Fruit fly (Drosophila melanogaster) whole organism, embryonic: ENCODE data around the gene CG7785.

ENCODE experiments used
- Atf-2 ChIP-seq: fragments of 200-800 bp; sonication (Bioruptor generic); optimal IDR thresholded peaks from 2 replicates; lab custom pipeline; 2016; ENCODE audit warnings: missing biosample characterization, missing genetic modification characterization
- Atf3 ChIP-seq: fragments of 200-800 bp; sonication (Bioruptor generic); optimal IDR thresholded peaks from 3 replicates; lab custom pipeline; 2016; ENCODE audit warnings: missing biosample characterization, missing genetic modification characterization
- Bdp1 ChIP-seq: fragments of 200-800 bp; sonication (Bioruptor generic); optimal IDR thresholded peaks from 3 replicates; lab custom pipeline; 2016; ENCODE audit warnings: missing biosample characterization, missing genetic modification characterization
- CG10274 ChIP-seq: fragments of 200-800 bp; sonication (Bioruptor generic); optimal IDR thresholded peaks from 3 replicates; lab custom pipeline; 2017; ENCODE audit warnings: missing biosample characterization, mild to moderate bottlenecking, missing genetic modification characterization
- CG10543 ChIP-seq: fragments of 200-800 bp; sonication (Bioruptor generic); optimal IDR thresholded peaks from 3 replicates; lab custom pipeline; 2017; ENCODE audit warnings: missing biosample characterization, mild to moderate bottlenecking, missing genetic modification characterization, moderate library complexity
- CG11247 ChIP-seq: fragments of 200-800 bp; sonication (Bioruptor generic); IDR thresholded peaks from 2 replicates; pipeline ENCODE4 v1.3.6; 2022; ENCODE audit warnings: missing biosample characterization, missing genetic modification characterization
- CG11398 ChIP-seq: fragments of 200-800 bp; sonication (Bioruptor generic); optimal IDR thresholded peaks from 2 replicates; lab custom pipeline; 2016; ENCODE audit warnings: missing biosample characterization, missing genetic modification characterization
- CG12942 ChIP-seq: fragments of 200-800 bp; sonication (Bioruptor generic); optimal IDR thresholded peaks from 3 replicates; lab custom pipeline; 2016; ENCODE audit warnings: missing biosample characterization, missing genetic modification characterization
- CG13123 ChIP-seq: fragments of 200-800 bp; sonication (Bioruptor generic); optimal IDR thresholded peaks from 2 replicates; lab custom pipeline; 2016; ENCODE audit warnings: missing biosample characterization, missing genetic modification characterization
- CG14710 ChIP-seq: fragments of 200-800 bp; sonication (Bioruptor generic); optimal IDR thresholded peaks from 3 replicates; lab custom pipeline; 2019; ENCODE audit warnings: missing biosample characterization, mild to moderate bottlenecking, missing genetic modification characterization, moderate library complexity
- CG1529 ChIP-seq: fragments of 200-800 bp; sonication (Bioruptor generic); optimal IDR thresholded peaks from 3 replicates; lab custom pipeline; 2018; ENCODE audit warnings: missing biosample characterization, missing genetic modification characterization
- CG15696 ChIP-seq: fragments of 200-800 bp; sonication (Bioruptor generic); optimal IDR thresholded peaks from 2 replicates; lab custom pipeline; 2019; ENCODE audit warnings: missing biosample characterization, mild to moderate bottlenecking, missing genetic modification characterization, moderate library complexity
- CG17186 ChIP-seq: fragments of 200-800 bp; sonication (Bioruptor generic); optimal IDR thresholded peaks from 3 replicates; lab custom pipeline; 2017; ENCODE audit warnings: missing biosample characterization, missing genetic modification reagents, missing genetic modification characterization
- CG17612 ChIP-seq: fragments of 200-800 bp; sonication (Bioruptor generic); IDR thresholded peaks from 2 replicates; pipeline ENCODE4 v1.3.6; 2022; ENCODE audit warnings: missing biosample characterization, missing genetic modification characterization
- CG4707 ChIP-seq: fragments of 200-800 bp; sonication (Bioruptor generic); optimal IDR thresholded peaks from 2 replicates; lab custom pipeline; 2018; ENCODE audit warnings: missing biosample characterization, mild to moderate bottlenecking, missing genetic modification characterization, moderate library complexity
- CG6791 ChIP-seq: fragments of 200-800 bp; sonication (Bioruptor generic); IDR thresholded peaks from 3 replicates; pipeline ENCODE4 v1.3.6; 2022; ENCODE audit warnings: missing biosample characterization, missing genetic modification characterization; ENCODE audit not compliant: partially characterized antibody
- CG7271 ChIP-seq: fragments of 200-800 bp; sonication (Bioruptor generic); optimal IDR thresholded peaks from 2 replicates; lab custom pipeline; 2018; ENCODE audit warnings: missing biosample characterization, mild to moderate bottlenecking, missing genetic modification characterization, moderate library complexity
- CG7357 ChIP-seq: fragments of 200-800 bp; sonication (Bioruptor generic); IDR thresholded peaks from 3 replicates; pipeline ENCODE4 v1.3.6; 2022; ENCODE audit warnings: missing biosample characterization, missing genetic modification characterization
- CG8290 ChIP-seq, 3 experiments: fragments of 200-800 bp; sonication (Bioruptor generic); optimal IDR thresholded peaks; 2 replicates each; lab custom pipeline; 2016 to 2019; ENCODE audit warnings: missing biosample characterization in 3 of 3, missing genetic modification characterization in 3 of 3, mild to moderate bottlenecking in 2 of 3, moderate library complexity in 1 of 3
- CG9215 ChIP-seq: fragments of 200-800 bp; sonication (Bioruptor generic); IDR thresholded peaks from 2 replicates; pipeline ENCODE4 v1.3.6; 2022; ENCODE audit warnings: missing biosample characterization, missing genetic modification characterization
- Chrac-16 ChIP-seq: fragments of 200-800 bp; sonication (Bioruptor generic); optimal IDR thresholded peaks from 3 replicates; lab custom pipeline; 2016; ENCODE audit warnings: missing biosample characterization, missing genetic modification characterization
- D19B ChIP-seq: fragments of 200-800 bp; sonication (Bioruptor generic); optimal IDR thresholded peaks from 2 replicates; lab custom pipeline; 2017; ENCODE audit warnings: missing biosample characterization, mild to moderate bottlenecking, missing genetic modification characterization
- Doc3 ChIP-seq: fragments of 200-800 bp; sonication (Bioruptor generic); IDR thresholded peaks from 3 replicates; pipeline ENCODE4 v1.3.6; 2022; ENCODE audit warnings: missing biosample characterization, missing genetic modification characterization; ENCODE audit not compliant: partially characterized antibody
- H15 ChIP-seq: fragments of 200-800 bp; sonication (Bioruptor generic); IDR thresholded peaks from 3 replicates; pipeline ENCODE4 v1.3.6; 2022; ENCODE audit warnings: missing biosample characterization, missing genetic modification characterization
- Hey ChIP-seq: fragments of 200-800 bp; sonication (Bioruptor generic); optimal IDR thresholded peaks from 3 replicates; lab custom pipeline; 2018; ENCODE audit warnings: missing biosample characterization, mild to moderate bottlenecking, missing genetic modification characterization
- Hr78 ChIP-seq, 2 experiments: fragments of 200-800 bp in 1 of 2; fragments of >200 bp in 1 of 2; sonication (Bioruptor generic) in 1 of 2; optimal IDR thresholded peaks; 2 replicates each; lab custom pipeline; 2017 to 2019; ENCODE audit warnings: missing biosample characterization in 2 of 2, missing genetic modification characterization in 2 of 2, mild to moderate bottlenecking in 1 of 2, moderate library complexity in 1 of 2
- Kr ChIP-seq: fragments of 200-800 bp; sonication (Bioruptor generic); optimal IDR thresholded peaks from 2 replicates; lab custom pipeline; 2017; ENCODE audit warnings: missing biosample characterization, mild to moderate bottlenecking, missing genetic modification characterization
- Mad ChIP-seq: fragments of 200-800 bp; sonication (Bioruptor generic); optimal IDR thresholded peaks from 2 replicates; lab custom pipeline; 2016; ENCODE audit warnings: missing biosample characterization, missing genetic modification characterization
- Mrtf ChIP-seq: fragments of 200-800 bp; sonication (Bioruptor generic); IDR thresholded peaks from 3 replicates; pipeline ENCODE4 v1.3.6; 2022; ENCODE audit warnings: missing biosample characterization, missing genetic modification characterization
- NC2β ChIP-seq: fragments of 200-800 bp; sonication (Bioruptor generic); optimal IDR thresholded peaks from 2 replicates; lab custom pipeline; 2016; ENCODE audit warnings: missing biosample characterization, missing genetic modification characterization
- Sry-δ ChIP-seq: fragments of 200-800 bp; sonication (Bioruptor generic); optimal IDR thresholded peaks from 2 replicates; lab custom pipeline; 2016; ENCODE audit warnings: missing biosample characterization, missing genetic modification characterization
- TFAM ChIP-seq: fragments of 200-800 bp; sonication (Bioruptor generic); optimal IDR thresholded peaks from 2 replicates; lab custom pipeline; 2017; ENCODE audit warnings: missing biosample characterization, missing genetic modification characterization, inconsistent platforms
- Tbp ChIP-seq: fragments of >200 bp; optimal IDR thresholded peaks from 2 replicates; lab custom pipeline; 2018; ENCODE audit warnings: missing biosample characterization, missing genetic modification characterization
- aop ChIP-seq: fragments of 200-800 bp; sonication (Bioruptor generic); IDR thresholded peaks from 2 replicates; pipeline ENCODE4 v1.3.6; 2022; ENCODE audit warnings: missing biosample characterization, missing genetic modification characterization
- ara ChIP-seq: fragments of 200-800 bp; sonication (Bioruptor generic); IDR thresholded peaks from 2 replicates; pipeline ENCODE4 v1.3.6; 2022; ENCODE audit warnings: missing biosample characterization, missing genetic modification characterization
- ato ChIP-seq: fragments of 200-800 bp; sonication (Bioruptor generic); IDR thresholded peaks from 2 replicates; pipeline ENCODE4 v1.3.6; 2022; ENCODE audit warnings: missing biosample characterization, missing genetic modification characterization; ENCODE audit not compliant: partially characterized antibody
- disco-r ChIP-seq: fragments of 200-800 bp; sonication (Bioruptor generic); optimal IDR thresholded peaks from 2 replicates; lab custom pipeline; 2016; ENCODE audit warnings: missing biosample characterization, missing genetic modification characterization
- dpn ChIP-seq, 2 experiments: fragments of 200-800 bp; sonication (Bioruptor generic); optimal IDR thresholded peaks; 3 replicates each; lab custom pipeline; 2016; ENCODE audit warnings: missing biosample characterization in 2 of 2, missing genetic modification characterization in 2 of 2
- emc ChIP-seq: fragments of 200-800 bp; sonication (Bioruptor generic); optimal IDR thresholded peaks from 2 replicates; lab custom pipeline; 2016; ENCODE audit warnings: missing biosample characterization, missing genetic modification characterization
- h ChIP-seq: fragments of >200 bp; optimal IDR thresholded peaks from 2 replicates; lab custom pipeline; 2017
- luna ChIP-seq: fragments of 200-800 bp; sonication (Bioruptor generic); optimal IDR thresholded peaks from 2 replicates; lab custom pipeline; 2016; ENCODE audit warnings: missing biosample characterization, missing genetic modification characterization
- nau ChIP-seq: fragments of 200-800 bp; sonication (Bioruptor generic); optimal IDR thresholded peaks from 3 replicates; lab custom pipeline; 2017; ENCODE audit warnings: missing biosample characterization, mild to moderate bottlenecking, missing genetic modification characterization, missing genetic modification reagents
- oc ChIP-seq: fragments of 200-800 bp; sonication (Bioruptor generic); optimal IDR thresholded peaks from 2 replicates; lab custom pipeline; 2018; ENCODE audit warnings: missing biosample characterization, mild to moderate bottlenecking, missing genetic modification characterization, moderate library complexity
- onecut ChIP-seq: fragments of 200-800 bp; sonication (Bioruptor generic); IDR thresholded peaks from 2 replicates; pipeline ENCODE4 v1.3.6; 2022; ENCODE audit warnings: missing biosample characterization, missing genetic modification characterization
- p53 ChIP-seq: fragments of 200-800 bp; sonication (Bioruptor generic); optimal IDR thresholded peaks from 2 replicates; lab custom pipeline; 2016; ENCODE audit warnings: missing biosample characterization, missing genetic modification characterization
- sd ChIP-seq: fragments of 200-800 bp; sonication (Bioruptor generic); optimal IDR thresholded peaks from 3 replicates; lab custom pipeline; 2018; ENCODE audit warnings: missing biosample characterization, mild to moderate bottlenecking, missing genetic modification characterization, moderate library complexity
- sr ChIP-seq: fragments of 200-800 bp; sonication (Bioruptor generic); IDR thresholded peaks from 3 replicates; pipeline ENCODE4 v1.3.6; 2022; ENCODE audit warnings: missing biosample characterization, missing genetic modification characterization
- stc ChIP-seq: fragments of 200-800 bp; sonication (Bioruptor generic); IDR thresholded peaks from 2 replicates; pipeline ENCODE4 v1.3.6; 2022; ENCODE audit warnings: missing biosample characterization, missing genetic modification characterization
- ttk ChIP-seq: fragments of 200-800 bp; sonication (Bioruptor generic); IDR thresholded peaks from 2 replicates; pipeline ENCODE4 v2.1.2; 2022; ENCODE audit warnings: missing biosample characterization, missing genetic modification characterization
- usp ChIP-seq: fragments of >200 bp; optimal IDR thresholded peaks from 2 replicates; lab custom pipeline; 2017; ENCODE audit warnings: missing biosample characterization, missing genetic modification characterization

CG7785 gene

dm6 chr3R:18018828-18019461 lies 2.5 kb upstream of the CG7785 start, which contains the start of gene DNaseII (continued):
- no peak for TF ChIP-seq CG4707 (GFP tag; lab: Kevin White, UChicago)
- peak; percentile 75 for TF ChIP-seq stc
- no peak for TF ChIP-seq oc (tag; lab: Kevin White, UChicago)
- TF ChIP-seq Mrtf (GFP tag; lab: Robert Waterston, UW) = no peak
- no peak for TF ChIP-seq CG6791 (GFP tag; lab: Robert Waterston, UW)
- TF ChIP-seq dpn (GFP tag; optimal IDR thresholded peaks at IDR 0.05; lab: Kevin White, UChicago) = peak; percentile 22 to 27
- TF ChIP-seq Atf3 (GFP tag; lab: Kevin White, UChicago) = no peak
- no peak for TF ChIP-seq H15 (GFP tag; lab: Robert Waterston, UW)
- no peak for TF ChIP-seq sr (GFP tag; lab: Robert Waterston, UW)
- peak; percentile 14 for TF ChIP-seq CG14710 (tag; lab: Kevin White, UChicago)
- no peak for TF ChIP-seq emc (GFP tag; lab: Kevin White, UChicago)
- no peak for TF ChIP-seq Doc3 (GFP tag; lab: Robert Waterston, UW)
- TF ChIP-seq onecut (GFP tag; lab: Robert Waterston, UW) = peak; percentile 41; the same call in 1 of the 2 replicates
- TF ChIP-seq aop (GFP tag; lab: Robert Waterston, UW) = no peak
- TF ChIP-seq disco-r = no peak
- TF ChIP-seq CG17612 (GFP tag; lab: Robert Waterston, UW) = no peak
- TF ChIP-seq ato (GFP tag; lab: Robert Waterston, UW) = no peak
- TF ChIP-seq Kr (GFP tag; lab: Kevin White, UChicago) = no peak
- no peak for TF ChIP-seq luna (GFP tag; lab: Kevin White, UChicago)
- TF ChIP-seq Bdp1 (GFP tag; lab: Kevin White, UChicago) = no peak
- no peak for TF ChIP-seq Mad (GFP tag; lab: Kevin White, UChicago)
- TF ChIP-seq CG7271 (tag; lab: Kevin White, UChicago) = no peak
- no peak for TF ChIP-seq CG8290 (GFP tag; optimal IDR thresholded peaks at IDR 0.05; lab: Kevin White, UChicago)
- no peak for TF ChIP-seq CG8290 (tag; optimal IDR thresholded peaks at IDR 0.05; lab: Kevin White, UChicago)
- TF ChIP-seq p53 = no peak
- no peak for TF ChIP-seq CG9215
- peak in 1 of 2 experiments; percentile 71 for TF ChIP-seq Hr78 (GFP tag; optimal IDR thresholded peaks at IDR 0.05; lab: Kevin White, UChicago)
- TF ChIP-seq CG13123 (GFP tag; lab: Kevin White, UChicago) = no peak
- no peak for TF ChIP-seq TFAM
- TF ChIP-seq NC2β (GFP tag; lab: Kevin White, UChicago) = no peak
- TF ChIP-seq D19B (GFP tag; lab: Kevin White, UChicago) = no peak
- TF ChIP-seq CG10274 (GFP tag; lab: Kevin White, UChicago) = peak; percentile 84
- TF ChIP-seq Hey (tag; lab: Kevin White, UChicago) = no peak
- no peak for TF ChIP-seq CG12942
- no peak for TF ChIP-seq sd
- TF ChIP-seq ara (GFP tag; lab: Robert Waterston, UW) = no peak
- TF ChIP-seq nau (GFP tag; lab: Kevin White, UChicago) = no peak
- TF ChIP-seq CG7357 = no peak
- no peak for TF ChIP-seq CG1529 (GFP tag; lab: Kevin White, UChicago)
- no peak for TF ChIP-seq ttk (GFP tag; lab: Robert Waterston, UW)
- no peak for TF ChIP-seq Chrac-16 (GFP tag; lab: Kevin White, UChicago)
- no peak for TF ChIP-seq Sry-δ (GFP tag; lab: Kevin White, UChicago)
- no peak for TF ChIP-seq Tbp
- TF ChIP-seq CG11247 (GFP tag; lab: Robert Waterston, UW) = no peak
- TF ChIP-seq CG11398 = no peak
- no peak for TF ChIP-seq CG10543 (GFP tag; lab: Kevin White, UChicago)
- no peak for TF ChIP-seq CG17186
- peak; percentile 42 for TF ChIP-seq CG15696
- TF ChIP-seq h (lab: Kevin White, UChicago) = no peak
- no peak for TF ChIP-seq Atf-2 (GFP tag; lab: Kevin White, UChicago)
- TF ChIP-seq usp (GFP tag; lab: Kevin White, UChicago) = no peak
